Fruit fly (Drosophila melanogaster) whole organism, embryonic: Measurements from ENCODE around the gene CG5172.

Experiments used
- Atf3 ChIP-seq: fragments of 200-800 bp; sonication (Bioruptor generic); optimal IDR thresholded peaks from 3 replicates; lab custom pipeline; 2016; ENCODE audit warnings: missing biosample characterization, missing genetic modification characterization
- CG10147 ChIP-seq: fragments of 200-800 bp; sonication (Bioruptor generic); optimal IDR thresholded peaks from 2 replicates; lab custom pipeline; 2019; ENCODE audit warnings: missing biosample characterization, mild to moderate bottlenecking, missing genetic modification characterization, moderate library complexity
- CG10209 ChIP-seq: fragments of 200-800 bp; sonication (Bioruptor generic); optimal IDR thresholded peaks from 3 replicates; lab custom pipeline; 2017; ENCODE audit warnings: missing biosample characterization, mild to moderate bottlenecking, missing genetic modification characterization, missing genetic modification reagents
- CG10565 ChIP-seq: fragments of 200-800 bp; sonication (Bioruptor generic); optimal IDR thresholded peaks from 3 replicates; lab custom pipeline; 2016; ENCODE audit warnings: missing biosample characterization, mild to moderate bottlenecking, missing genetic modification characterization
- CG11695 ChIP-seq: fragments of 200-800 bp; sonication (Bioruptor generic); IDR thresholded peaks from 3 replicates; pipeline ENCODE4 v1.3.6; 2022; ENCODE audit warnings: missing biosample characterization, missing genetic modification characterization
- CG11723 ChIP-seq: fragments of 200-800 bp; sonication (Bioruptor generic); optimal IDR thresholded peaks from 2 replicates; lab custom pipeline; 2017; ENCODE audit warnings: missing biosample characterization, mild to moderate bottlenecking, missing genetic modification characterization
- CG12071 ChIP-seq: fragments of 200-800 bp; sonication (Bioruptor generic); optimal IDR thresholded peaks from 3 replicates; lab custom pipeline; 2018; ENCODE audit warnings: missing biosample characterization, mild to moderate bottlenecking, missing genetic modification characterization
- CG12104 ChIP-seq: fragments of 200-800 bp; sonication (Bioruptor generic); optimal IDR thresholded peaks from 3 replicates; lab custom pipeline; 2016; ENCODE audit warnings: missing biosample characterization, missing genetic modification characterization
- CG13123 ChIP-seq: fragments of 200-800 bp; sonication (Bioruptor generic); optimal IDR thresholded peaks from 2 replicates; lab custom pipeline; 2016; ENCODE audit warnings: missing biosample characterization, missing genetic modification characterization
- CG14710 ChIP-seq: fragments of 200-800 bp; sonication (Bioruptor generic); optimal IDR thresholded peaks from 3 replicates; lab custom pipeline; 2019; ENCODE audit warnings: missing biosample characterization, mild to moderate bottlenecking, missing genetic modification characterization, moderate library complexity
- CG15696 ChIP-seq: fragments of 200-800 bp; sonication (Bioruptor generic); optimal IDR thresholded peaks from 2 replicates; lab custom pipeline; 2019; ENCODE audit warnings: missing biosample characterization, mild to moderate bottlenecking, missing genetic modification characterization, moderate library complexity
- CG17385 ChIP-seq: fragments of 200-800 bp; sonication (Bioruptor generic); optimal IDR thresholded peaks from 3 replicates; lab custom pipeline; 2018; ENCODE audit warnings: missing biosample characterization, mild to moderate bottlenecking, missing genetic modification characterization
- CG2116 ChIP-seq: fragments of 200-800 bp; sonication (Bioruptor generic); optimal IDR thresholded peaks from 3 replicates; lab custom pipeline; 2018; ENCODE audit warnings: missing biosample characterization, mild to moderate bottlenecking, missing genetic modification characterization
- CG2120 ChIP-seq: fragments of 200-800 bp; sonication (Bioruptor generic); optimal IDR thresholded peaks from 3 replicates; lab custom pipeline; 2016; ENCODE audit warnings: missing biosample characterization, missing genetic modification characterization
- CG2129 ChIP-seq: fragments of 200-800 bp; sonication (Bioruptor generic); IDR thresholded peaks from 2 replicates; pipeline ENCODE4 v1.3.6; 2022; ENCODE audit warnings: missing biosample characterization, missing genetic modification characterization; ENCODE audit not compliant: partially characterized antibody
- CG2712 ChIP-seq: fragments of 200-800 bp; optimal IDR thresholded peaks from 3 replicates; lab custom pipeline; 2019; ENCODE audit warnings: missing biosample characterization, mild to moderate bottlenecking, missing genetic modification characterization, moderate library complexity
- CG31365 ChIP-seq: fragments of 200-800 bp; sonication (Bioruptor generic); optimal IDR thresholded peaks from 2 replicates; lab custom pipeline; 2018; ENCODE audit warnings: missing biosample characterization, mild to moderate bottlenecking, missing genetic modification characterization
- CG31388 ChIP-seq: fragments of 200-800 bp; sonication (Bioruptor generic); optimal IDR thresholded peaks from 2 replicates; lab custom pipeline; 2016; ENCODE audit warnings: missing biosample characterization, missing genetic modification characterization
- CG6272 ChIP-seq: fragments of 200-800 bp; sonication (Bioruptor generic); IDR thresholded peaks from 2 replicates; pipeline ENCODE4 v1.3.6; 2022; ENCODE audit warnings: missing biosample characterization, missing genetic modification characterization
- CG6689 ChIP-seq: fragments of 200-800 bp; sonication (Bioruptor generic); IDR thresholded peaks from 2 replicates; pipeline ENCODE4 v1.3.6; 2022; ENCODE audit warnings: missing biosample characterization, missing genetic modification characterization
- CG6813 ChIP-seq: fragments of 200-800 bp; sonication (Bioruptor generic); optimal IDR thresholded peaks from 2 replicates; lab custom pipeline; 2017; ENCODE audit warnings: missing biosample characterization, missing genetic modification characterization, mild to moderate bottlenecking, moderate library complexity, missing genetic modification reagents
- CG7786 ChIP-seq: fragments of 200-800 bp; sonication (Bioruptor generic); optimal IDR thresholded peaks from 2 replicates; lab custom pipeline; 2016; ENCODE audit warnings: missing biosample characterization, missing genetic modification characterization
- CG8290 ChIP-seq, 3 experiments: fragments of 200-800 bp; sonication (Bioruptor generic); optimal IDR thresholded peaks; 2 replicates each; lab custom pipeline; 2016 to 2019; ENCODE audit warnings: missing biosample characterization in 3 of 3, missing genetic modification characterization in 3 of 3, mild to moderate bottlenecking in 2 of 3, moderate library complexity in 1 of 3
- CG8359 ChIP-seq: fragments of 200-800 bp; sonication (Bioruptor generic); optimal IDR thresholded peaks from 2 replicates; lab custom pipeline; 2017; ENCODE audit warnings: missing biosample characterization, mild to moderate bottlenecking, missing genetic modification characterization, borderline replicate concordance
- CG9932 ChIP-seq: fragments of 200-800 bp; sonication (Bioruptor generic); IDR thresholded peaks from 2 replicates; pipeline ENCODE4 v1.3.6; 2022; ENCODE audit warnings: missing biosample characterization, missing genetic modification characterization
- D19B ChIP-seq: fragments of 200-800 bp; sonication (Bioruptor generic); optimal IDR thresholded peaks from 2 replicates; lab custom pipeline; 2017; ENCODE audit warnings: missing biosample characterization, mild to moderate bottlenecking, missing genetic modification characterization
- Fer3 ChIP-seq: fragments of 200-800 bp; sonication (Bioruptor generic); optimal IDR thresholded peaks from 2 replicates; lab custom pipeline; 2018; ENCODE audit warnings: missing biosample characterization, mild to moderate bottlenecking, missing genetic modification characterization, moderate library complexity
- Hsf ChIP-seq: fragments of 200-800 bp; sonication (Bioruptor generic); optimal IDR thresholded peaks from 3 replicates; lab custom pipeline; 2016; ENCODE audit warnings: missing biosample characterization, missing genetic modification characterization
- MESR4 ChIP-seq: fragments of 200-800 bp; sonication (Bioruptor generic); optimal IDR thresholded peaks from 2 replicates; lab custom pipeline; 2018; ENCODE audit warnings: missing biosample characterization, mild to moderate bottlenecking, missing genetic modification characterization, moderate library complexity
- Mes4 ChIP-seq: fragments of 200-800 bp; sonication (Bioruptor generic); optimal IDR thresholded peaks from 2 replicates; lab custom pipeline; 2016; ENCODE audit warnings: missing biosample characterization, missing genetic modification characterization
- NFAT ChIP-seq: fragments of 200-800 bp; sonication (Bioruptor generic); IDR thresholded peaks from 2 replicates; pipeline ENCODE4 v1.3.6; 2022; ENCODE audit warnings: missing biosample characterization, missing genetic modification characterization
- Sry-β ChIP-seq: fragments of 200-800 bp; sonication (Bioruptor generic); optimal IDR thresholded peaks from 2 replicates; lab custom pipeline; 2018; ENCODE audit warnings: missing biosample characterization, mild to moderate bottlenecking, missing genetic modification characterization, moderate library complexity
- Sry-δ ChIP-seq: fragments of 200-800 bp; sonication (Bioruptor generic); optimal IDR thresholded peaks from 2 replicates; lab custom pipeline; 2016; ENCODE audit warnings: missing biosample characterization, missing genetic modification characterization
- ato ChIP-seq: fragments of 200-800 bp; sonication (Bioruptor generic); IDR thresholded peaks from 2 replicates; pipeline ENCODE4 v1.3.6; 2022; ENCODE audit warnings: missing biosample characterization, missing genetic modification characterization; ENCODE audit not compliant: partially characterized antibody
- bcd ChIP-seq: fragments of 200-800 bp; sonication (Bioruptor generic); optimal IDR thresholded peaks from 2 replicates; lab custom pipeline; 2017; ENCODE audit warnings: missing biosample characterization, mild to moderate bottlenecking, missing genetic modification characterization
- cad ChIP-seq: fragments of >200 bp; optimal IDR thresholded peaks from 2 replicates; lab custom pipeline; 2017; ENCODE audit warnings: missing biosample characterization, missing genetic modification characterization
- crc ChIP-seq: fragments of 200-800 bp; sonication (Bioruptor generic); optimal IDR thresholded peaks from 2 replicates; lab custom pipeline; 2016; ENCODE audit warnings: missing biosample characterization, missing genetic modification characterization
- dan ChIP-seq: fragments of 200-800 bp; sonication (Bioruptor generic); IDR thresholded peaks from 2 replicates; pipeline ENCODE4 v1.3.6; 2022; ENCODE audit warnings: missing biosample characterization, missing genetic modification characterization
- emc ChIP-seq: fragments of 200-800 bp; sonication (Bioruptor generic); optimal IDR thresholded peaks from 2 replicates; lab custom pipeline; 2016; ENCODE audit warnings: missing biosample characterization, missing genetic modification characterization
- ftz-f1 ChIP-seq: fragments of 200-800 bp; sonication (Bioruptor generic); optimal IDR thresholded peaks from 2 replicates; lab custom pipeline; 2016; ENCODE audit warnings: missing biosample characterization, missing genetic modification characterization
- gce ChIP-seq: fragments of 200-800 bp; sonication (Bioruptor generic); IDR thresholded peaks from 3 replicates; pipeline ENCODE4 v1.3.6; 2022; ENCODE audit warnings: missing biosample characterization, missing genetic modification characterization
- hb ChIP-seq: fragments of 200-800 bp; sonication (Bioruptor generic); IDR thresholded peaks from 3 replicates; pipeline ENCODE4 v1.3.6; 2022; ENCODE audit warnings: missing biosample characterization, missing genetic modification characterization; ENCODE audit not compliant: partially characterized antibody
- ind ChIP-seq: fragments of 200-800 bp; sonication (Bioruptor generic); optimal IDR thresholded peaks from 3 replicates; lab custom pipeline; 2016; ENCODE audit warnings: missing biosample characterization, missing genetic modification characterization
- pb ChIP-seq: fragments of 200-800 bp; sonication (Bioruptor generic); optimal IDR thresholded peaks from 3 replicates; lab custom pipeline; 2016; ENCODE audit warnings: missing biosample characterization, missing genetic modification characterization
- pfk ChIP-seq: fragments of 200-800 bp; sonication (Bioruptor generic); optimal IDR thresholded peaks from 2 replicates; lab custom pipeline; 2018; ENCODE audit warnings: missing biosample characterization, mild to moderate bottlenecking, missing genetic modification characterization, moderate library complexity
- ranshi ChIP-seq: fragments of 200-800 bp; sonication (Bioruptor generic); IDR thresholded peaks from 2 replicates; pipeline ENCODE4 v1.3.6; 2022; ENCODE audit warnings: missing biosample characterization, missing genetic modification characterization
- repo ChIP-seq: fragments of 200-800 bp; sonication (Bioruptor generic); optimal IDR thresholded peaks from 2 replicates; lab custom pipeline; 2016; ENCODE audit warnings: missing biosample characterization, missing genetic modification characterization
- schlank ChIP-seq: fragments of 200-800 bp; sonication (Bioruptor generic); optimal IDR thresholded peaks from 2 replicates; lab custom pipeline; 2018; ENCODE audit warnings: missing biosample characterization, mild to moderate bottlenecking, missing genetic modification characterization
- scrt ChIP-seq: fragments of 200-800 bp; sonication (Bioruptor generic); optimal IDR thresholded peaks from 2 replicates; lab custom pipeline; 2018; ENCODE audit warnings: missing biosample characterization, mild to moderate bottlenecking, missing genetic modification characterization, moderate library complexity
- zfh1 ChIP-seq: fragments of 200-800 bp; sonication (Bioruptor generic); IDR thresholded peaks from 3 replicates; pipeline ENCODE4 v1.3.6; 2022; ENCODE audit warnings: missing biosample characterization, missing genetic modification characterization

The CG5172 gene

DNA sequence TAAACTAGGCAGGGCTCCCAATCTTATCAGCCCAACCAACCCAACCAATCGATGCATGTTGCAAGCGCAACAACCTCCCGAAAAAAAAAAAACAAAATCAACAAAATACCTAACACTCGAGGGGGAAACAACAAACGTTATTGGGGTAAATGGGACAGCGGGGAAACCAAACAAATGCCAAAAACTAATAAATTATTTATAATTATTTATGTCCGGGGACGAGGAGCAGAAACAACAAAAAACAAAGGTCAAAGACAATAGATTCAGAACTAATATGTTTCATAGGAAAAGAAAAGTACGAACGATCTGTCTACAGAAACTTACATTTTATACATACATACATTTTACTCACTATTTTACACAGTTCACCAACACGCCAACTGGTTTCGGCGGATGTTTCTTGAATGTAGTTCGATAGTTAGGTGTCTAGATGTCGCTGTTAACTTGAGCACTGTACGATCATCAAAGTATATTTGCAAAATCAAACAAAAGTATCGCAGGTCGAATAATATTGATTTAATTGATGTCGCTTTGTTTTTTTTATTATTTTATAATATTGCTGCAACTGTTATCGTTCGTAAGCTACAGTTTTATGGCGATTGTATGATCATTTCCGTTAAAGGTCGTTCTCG lies 45.6 kb upstream of the CG5172 start (continued):
- TF ChIP-seq CG10209 (GFP tag; lab: Kevin White, UChicago): peak; percentile 32
- no peak for TF ChIP-seq CG17385
- no peak for TF ChIP-seq CG6813 (GFP tag; lab: Kevin White, UChicago)
- no peak for TF ChIP-seq Fer3 (tag; lab: Kevin White, UChicago)
- TF ChIP-seq CG2129: no peak
- peak; percentile 56 for TF ChIP-seq Hsf
- no peak for TF ChIP-seq pfk (GFP tag; lab: Kevin White, UChicago)
- no peak for TF ChIP-seq MESR4 (GFP tag; lab: Kevin White, UChicago)
- TF ChIP-seq CG6272: no peak
- no peak for TF ChIP-seq CG12104 (GFP tag; lab: Kevin White, UChicago)
- no peak for TF ChIP-seq ind (GFP tag; lab: Kevin White, UChicago)
- TF ChIP-seq Atf3 (GFP tag; lab: Kevin White, UChicago): no peak
- no peak for TF ChIP-seq CG13123
- peak; percentile 35 for TF ChIP-seq CG2120 (GFP tag; lab: Kevin White, UChicago)
- no peak for TF ChIP-seq repo (GFP tag; lab: Kevin White, UChicago)
- TF ChIP-seq scrt (GFP tag; lab: Kevin White, UChicago): no peak
- peak; percentile 4 for TF ChIP-seq CG31365 (tag; lab: Kevin White, UChicago)
- no peak for TF ChIP-seq Mes4 (GFP tag; lab: Kevin White, UChicago)
- TF ChIP-seq pb (GFP tag; lab: Kevin White, UChicago): no peak
- TF ChIP-seq ftz-f1 (GFP tag; lab: Kevin White, UChicago): no peak
- peak; percentile 41 for TF ChIP-seq CG15696 (tag; lab: Kevin White, UChicago)
- no peak for TF ChIP-seq CG12071 (GFP tag; lab: Kevin White, UChicago)
- TF ChIP-seq ato (GFP tag; lab: Robert Waterston, UW): no peak
- peak; percentile 0 for TF ChIP-seq bcd (GFP tag; lab: Kevin White, UChicago)
- TF ChIP-seq CG8290 (GFP tag; optimal IDR thresholded peaks at IDR 0.05; lab: Kevin White, UChicago): peak; percentile 61
- TF ChIP-seq CG8290 (tag; optimal IDR thresholded peaks at IDR 0.05; lab: Kevin White, UChicago): peak; percentile 38 to 74
- TF ChIP-seq CG7786: no peak
- TF ChIP-seq CG2712: peak; percentile 34
- TF ChIP-seq dan (GFP tag; lab: Robert Waterston, UW): no peak
- no peak for TF ChIP-seq Sry-δ (GFP tag; lab: Kevin White, UChicago)
- TF ChIP-seq D19B: no peak
- TF ChIP-seq gce (GFP tag; lab: Robert Waterston, UW): no peak
- no peak for TF ChIP-seq CG11695 (GFP tag; lab: Robert Waterston, UW)
- TF ChIP-seq CG9932: peak; percentile 53; the same call in 1 of the 2 replicates
- no peak for TF ChIP-seq CG2116 (GFP tag; lab: Kevin White, UChicago)
- TF ChIP-seq CG14710: peak; percentile 10
- TF ChIP-seq emc (GFP tag; lab: Kevin White, UChicago): no peak
- TF ChIP-seq ranshi (GFP tag; lab: Robert Waterston, UW): no peak
- no peak for TF ChIP-seq schlank (tag; lab: Kevin White, UChicago)
- no peak for TF ChIP-seq CG8359
- TF ChIP-seq CG6689 (GFP tag; lab: Robert Waterston, UW): no peak
- no peak for TF ChIP-seq crc (GFP tag; lab: Kevin White, UChicago)
- TF ChIP-seq CG10147 (GFP tag; lab: Kevin White, UChicago): no peak
- no peak for TF ChIP-seq hb (GFP tag; lab: Robert Waterston, UW)
- no peak for TF ChIP-seq CG11723
- no peak for TF ChIP-seq Sry-β (GFP tag; lab: Kevin White, UChicago)
- TF ChIP-seq zfh1 (GFP tag; lab: Robert Waterston, UW): no peak
- TF ChIP-seq cad (GFP tag; lab: Kevin White, UChicago): no peak
- no peak for TF ChIP-seq CG31388 (GFP tag; lab: Kevin White, UChicago)
- no peak for TF ChIP-seq CG10565 (GFP tag; lab: Kevin White, UChicago)
- TF ChIP-seq NFAT (GFP tag; lab: Robert Waterston, UW): peak; percentile 68; the same call in 1 of the 2 replicates
